Fruit fly (Drosophila melanogaster) ovary, adult (tissue): ENCODE measurements around the gene Set.

Experiments
- CG17801 ChIP-seq: fragments of 200-800 bp; optimal IDR thresholded peaks from 2 replicates; lab custom pipeline; 2019; ENCODE audit warnings: missing biosample characterization, mild to moderate bottlenecking, missing genetic modification characterization, moderate library complexity; ENCODE audit not compliant: partially characterized antibody

The Set gene

dm6 chr3R:15262710-15263672 lies at the start of gene Set, which contains the start of gene eIF2gamma:
Gene Set, plus strand, starts transcription at chr3R:15263552.
Gene eIF2gamma, minus strand, starts transcription at chr3R:15263458.
- peak; percentile 38 for TF ChIP-seq CG17801 (GFP tag; lab: Kevin White, UChicago)

dm6 chr3R:15218824-15219576 lies 44.4 kb upstream of the Set start, which contains the start of the genes SIDL and CG12241:
Gene SIDL, minus strand, starts transcription at chr3R:15218874.
Gene CG12241, plus strand, starts transcription at chr3R:15219256.
- TF ChIP-seq CG17801 (GFP tag; lab: Kevin White, UChicago): peak; percentile 76

- TF ChIP-seq CG17801 (GFP tag; lab: Kevin White, UChicago): no peak
These were observed 40.4 kb upstream of the Set start, which contains the start of gene Polr2G for dm6 chr3R:15222973-15223372. Gene Polr2G, minus strand, starts transcription at chr3R:15223180.

dm6 chr3R:15225279-15225730 lies 38.0 kb upstream of the Set start, which contains the start of the genes CG31344 and Caf1-55:
Gene CG31344, minus strand, starts transcription at chr3R:15225329.
Gene Caf1-55, plus strand, starts transcription at chr3R:15225576.
- peak; percentile 40 for TF ChIP-seq CG17801 (GFP tag; lab: Kevin White, UChicago)

dm6 chr3R:15229329-15229876 lies 33.9 kb upstream of the Set start, which contains the start of the genes Art3 and mRpS10:
Gene Art3, minus strand, starts transcription at chr3R:15229408.
Gene mRpS10, plus strand, starts transcription at chr3R:15229665.
- peak; percentile 100 for TF ChIP-seq CG17801 (GFP tag; lab: Kevin White, UChicago)

dm6 chr3R:15230285-15230684 lies 33.1 kb upstream of the Set start, which contains the start of gene CG34316:
Gene CG34316, plus strand, starts transcription at chr3R:15230585.
- no peak for TF ChIP-seq CG17801 (GFP tag; lab: Kevin White, UChicago)

- no peak for TF ChIP-seq CG17801 (GFP tag; lab: Kevin White, UChicago)
These were observed 31.7 kb upstream of the Set start for dm6 chr3R:15231635-15232138.

- TF ChIP-seq CG17801 (GFP tag; lab: Kevin White, UChicago): peak; percentile 50
These were observed 20.9 kb upstream of the Set start, which contains the start of the genes tefu and Hsc70-4 for dm6 chr3R:15242186-15243045. Gene tefu, minus strand, starts transcription at chr3R:15242236. Gene Hsc70-4, plus strand, starts transcription at chr3R:15242687.

- no peak for TF ChIP-seq CG17801 (GFP tag; lab: Kevin White, UChicago)
These were observed 20.4 kb upstream of the Set start for dm6 chr3R:15243046-15243356.

dm6 chr3R:15243452-15243851 lies 19.9 kb upstream of the Set start:
- TF ChIP-seq CG17801 (GFP tag; lab: Kevin White, UChicago): no peak

- no peak for TF ChIP-seq CG17801 (GFP tag; lab: Kevin White, UChicago)
These were observed 16.8 kb upstream of the Set start for dm6 chr3R:15246601-15247000.

dm6 chr3R:15249037-15249436 lies 14.3 kb upstream of the Set start, which contains the start of gene Amt:
Gene Amt, minus strand, starts transcription at chr3R:15249137.
- no peak for TF ChIP-seq CG17801 (GFP tag; lab: Kevin White, UChicago)

dm6 chr3R:15249735-15250134 lies 13.6 kb upstream of the Set start, which contains the start of gene CG42404:
Gene CG42404, plus strand, starts transcription at chr3R:15250094.
- TF ChIP-seq CG17801 (GFP tag; lab: Kevin White, UChicago): no peak
